Worm (Caenorhabditis elegans): Measurements from ENCODE around the gene T16G12.6.

DNA sequence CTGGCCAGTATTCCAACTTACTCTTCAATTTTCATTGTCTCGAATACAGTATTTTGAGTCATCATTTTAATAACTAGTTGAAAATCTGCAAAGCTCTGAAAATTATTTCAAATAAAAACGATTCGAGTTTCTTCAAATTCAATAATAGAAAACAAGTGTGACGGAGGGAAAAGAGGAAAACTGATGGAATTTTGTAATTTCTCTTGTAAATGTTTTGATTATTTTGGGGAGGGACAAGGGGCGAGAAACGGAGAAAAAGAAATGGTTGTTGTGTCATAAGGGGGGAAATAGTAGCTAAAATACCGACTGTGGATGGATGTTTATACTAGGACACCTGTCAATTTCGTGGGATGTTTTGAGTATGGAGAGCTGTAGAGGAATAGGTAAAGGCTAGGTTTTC, 8.8 kb downstream of the T16G12.6 start, which contains the start of gene T16G12.9:
- no peak for TF ChIP-seq dve-1 (tag; optimal IDR thresholded peaks at IDR 0.05)
- no peak for TF ChIP-seq lin-11 (tag; optimal IDR thresholded peaks at IDR 0.05)
- no peak for TF ChIP-seq ceh-9 (tag; optimal IDR thresholded peaks at IDR 0.05)
- no peak for TF ChIP-seq hlh-8 (tag; optimal IDR thresholded peaks at IDR 0.05)
- no peak for TF ChIP-seq fkh-6 (tag; optimal IDR thresholded peaks at IDR 0.05)
- TF ChIP-seq ceh-48 (tag; optimal IDR thresholded peaks at IDR 0.05) = no peak
- TF ChIP-seq fkh-10 (GFP tag; optimal IDR thresholded peaks at IDR 0.05) = no peak
- no peak for TF ChIP-seq sox-4 (tag; optimal IDR thresholded peaks at IDR 0.05)
- no peak for TF ChIP-seq elt-2 (tag; optimal IDR thresholded peaks at IDR 0.05)
- TF ChIP-seq pha-4 (tag; optimal IDR thresholded peaks at IDR 0.05) = no peak
- no peak for TF ChIP-seq pag-3 (tag; optimal IDR thresholded peaks at IDR 0.05; ENCODE audit: borderline replicate concordance)
- no peak for TF ChIP-seq unc-42 (tag; optimal IDR thresholded peaks at IDR 0.05)
- TF ChIP-seq hlh-30 (tag; optimal IDR thresholded peaks at IDR 0.05; ENCODE audit: insufficient read depth) = no peak
- no peak for TF ChIP-seq nhr-11 (tag; optimal IDR thresholded peaks at IDR 0.05)

Measured in whole organism, late embryonic.